Worm (Caenorhabditis elegans) whole organism, midembryonic: ENCODE data around the gene zig-13.

Experiments
- flt-1 ChIP-seq: fragments of 200-800 bp; sonication (Bioruptor generic); IDR thresholded peaks from 2 replicates; pipeline ENCODE4 v1.3.6; 2022; ENCODE audit warnings: missing genetic modification characterization, missing compliant biosample characterization
- med-1 ChIP-seq: sonication (generic microtip); optimal IDR thresholded peaks from 2 replicates; lab custom pipeline; 2017; ENCODE audit warnings: missing genetic modification characterization, mild to moderate bottlenecking, missing compliant biosample characterization, antibody characterized with exemption, missing genetic modification reagents; ENCODE audit not compliant: insufficient read depth
- ref-1 ChIP-seq: fragments of 200-800 bp; sonication (Bioruptor generic); conservative IDR thresholded peaks from 2 replicates; pipeline ENCODE4 v1.3.6; 2022; ENCODE audit warnings: missing genetic modification reagents, missing genetic modification characterization, missing compliant biosample characterization
- ztf-23 ChIP-seq: fragments of 200-800 bp; sonication (Bioruptor generic); IDR thresholded peaks from 2 replicates; pipeline ENCODE4 v1.3.6; 2022; ENCODE audit warnings: missing genetic modification reagents, missing genetic modification characterization, missing compliant biosample characterization

- TF ChIP-seq flt-1 (GFP tag; lab: Robert Waterston, UW) = no peak
- TF ChIP-seq med-1 (GFP tag; lab: Kevin White, UChicago) = no peak
- no peak for TF ChIP-seq ref-1 (GFP tag; lab: Robert Waterston, UW)
- no peak for TF ChIP-seq ztf-23 (GFP tag; lab: Robert Waterston, UW)
Measured at ce11 chrIII:184335-184734, 27.8 kb upstream of the zig-13 start.
